Worm (Caenorhabditis elegans): ENCODE measurements around the gene nhr-190.

ce11 chrV:592959-593358 is 49.8 kb downstream of the nhr-190 start, which contains the start of gene ZK488.5:
- TF ChIP-seq aptf-3 (GFP tag; IDR thresholded peaks at IDR 0.05) (no peak), mcd-1 (GFP tag; IDR thresholded peaks at IDR 0.05) (no peak)

Measured in whole organism, young adult.